Worm (Caenorhabditis elegans): ENCODE measurements around the gene nipi-4.

ce11 chrV:7863020-7863523 is 7.5 kb downstream of the nipi-4 start, which contains the start of gene C37C3.10:
- TF ChIP-seq aly-1 (tag; optimal IDR thresholded peaks at IDR 0.05) (no peak), B0310.2 (tag; optimal IDR thresholded peaks at IDR 0.05) (no peak)

Data from whole organism, early embryonic.